Fruit fly (Drosophila melanogaster): ENCODE measurements around the gene CG15362.

DNA sequence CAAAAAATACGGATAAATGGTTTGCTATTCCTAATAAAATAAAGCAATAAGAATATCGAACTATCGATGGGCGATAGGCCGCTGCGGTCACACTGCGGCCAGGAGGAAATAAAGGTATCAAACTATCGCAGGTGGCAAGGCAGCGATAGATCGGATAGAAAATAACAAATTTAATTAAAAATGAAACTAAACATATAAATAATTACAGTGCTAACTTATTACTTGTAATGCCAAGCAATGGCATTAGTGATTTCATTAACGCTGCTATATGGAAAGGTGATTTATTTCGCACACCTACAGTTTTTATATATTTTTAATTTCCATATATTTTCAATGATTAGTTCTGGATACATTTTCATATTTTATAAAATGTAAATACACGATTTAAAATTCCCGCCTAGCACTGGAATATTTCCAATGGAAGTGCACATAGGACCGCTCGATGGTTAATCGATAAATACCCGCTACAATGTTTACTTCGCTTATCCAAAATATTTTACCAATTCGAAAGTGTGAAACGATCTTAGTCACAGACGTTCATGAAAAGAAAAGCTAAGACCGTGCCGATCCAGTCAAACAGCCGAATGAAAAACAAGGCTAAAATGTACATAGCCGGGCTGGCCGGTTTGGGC, at the start of gene CG15362, which contains the start of gene CG15356:
- TF ChIP-seq cnc (optimal IDR thresholded peaks at IDR 0.05), result no peak
- TF ChIP-seq ovo (GFP tag; optimal IDR thresholded peaks at IDR 0.05), result no peak
- TF ChIP-seq CG33017 (tag; optimal IDR thresholded peaks at IDR 0.05), result no peak
- TF ChIP-seq Mnt (GFP tag; optimal IDR thresholded peaks at IDR 0.05), result peak; percentile 51
- TF ChIP-seq CG7045 (GFP tag; optimal IDR thresholded peaks at IDR 0.05), result peak; percentile 29
- peak; percentile 38 for TF ChIP-seq pad (GFP tag; optimal IDR thresholded peaks at IDR 0.05)
- TF ChIP-seq CG12768 (GFP tag; optimal IDR thresholded peaks at IDR 0.05), result peak; percentile 55
- no peak for TF ChIP-seq kay (GFP tag; ENCODE audit: borderline replicate concordance)
- TF ChIP-seq Clk (GFP tag; optimal IDR thresholded peaks at IDR 0.05), result no peak
- TF ChIP-seq CG11617 (GFP tag; optimal IDR thresholded peaks at IDR 0.05), result peak; percentile 45
- TF ChIP-seq bab1 (GFP tag; optimal IDR thresholded peaks at IDR 0.05), result peak; percentile 60
- no peak for TF ChIP-seq CG7101 (tag; optimal IDR thresholded peaks at IDR 0.05)
- TF ChIP-seq toe (GFP tag; optimal IDR thresholded peaks at IDR 0.05), result peak; percentile 66

Data from whole organism, adult.